Fruit fly (Drosophila melanogaster) whole organism, pupa: ENCODE measurements around the gene CG12011.

Source experiments
- CG13204 ChIP-seq: fragments of 200-800 bp; sonication (Bioruptor generic); optimal IDR thresholded peaks from 2 replicates; lab custom pipeline; 2018; ENCODE audit warnings: missing biosample characterization, mild to moderate bottlenecking, missing genetic modification characterization, moderate library complexity
- CG15710 ChIP-seq: fragments of 200-800 bp; sonication (Bioruptor generic); optimal IDR thresholded peaks from 2 replicates; lab custom pipeline; 2018; ENCODE audit warnings: missing biosample characterization, mild to moderate bottlenecking, missing genetic modification characterization, moderate library complexity
- CG8301 ChIP-seq: fragments of 200-800 bp; sonication (Bioruptor generic); optimal IDR thresholded peaks from 2 replicates; lab custom pipeline; 2018; ENCODE audit warnings: missing biosample characterization, mild to moderate bottlenecking, missing genetic modification characterization
- CG9948 ChIP-seq: fragments of 200-800 bp; sonication (Bioruptor generic); optimal IDR thresholded peaks from 2 replicates; lab custom pipeline; 2018; ENCODE audit warnings: missing biosample characterization, mild to moderate bottlenecking, missing genetic modification characterization, moderate library complexity
- D1 ChIP-seq: fragments of 200-800 bp; sonication (Bioruptor generic); optimal IDR thresholded peaks from 2 replicates; lab custom pipeline; 2018; ENCODE audit warnings: missing biosample characterization, mild to moderate bottlenecking, missing genetic modification characterization, moderate library complexity
- Snoo ChIP-seq: fragments of 200-800 bp; sonication (Bioruptor generic); optimal IDR thresholded peaks from 3 replicates; lab custom pipeline; 2017; ENCODE audit warnings: missing biosample characterization, mild to moderate bottlenecking, missing genetic modification characterization, inconsistent platforms

dm6 chr3L:1664205-1664604 lies 30.2 kb upstream of the CG12011 start:
- TF ChIP-seq CG13204: no peak
- TF ChIP-seq CG8301 (tag; lab: Kevin White, UChicago): no peak
- TF ChIP-seq D1 (tag; lab: Kevin White, UChicago): no peak
- TF ChIP-seq CG9948: no peak
- TF ChIP-seq Snoo (tag; lab: Kevin White, UChicago): no peak
- TF ChIP-seq CG15710 (tag; lab: Kevin White, UChicago): no peak
